Fruit fly (Drosophila melanogaster) whole organism, prepupa: Measurements from ENCODE around the gene CG45089.

Experiments used
- Blimp-1 ChIP-seq: fragments of 200-800 bp; sonication (Bioruptor generic); optimal IDR thresholded peaks from 3 replicates; lab custom pipeline; 2017; ENCODE audit warnings: missing biosample characterization, missing genetic modification characterization, mild to moderate bottlenecking, moderate library complexity, missing genetic modification reagents
- CG11294 ChIP-seq: fragments of 200-800 bp; sonication (Bioruptor generic); IDR thresholded peaks from 2 replicates; pipeline ENCODE4 v1.3.6; 2022; ENCODE audit warnings: missing biosample characterization, missing genetic modification characterization
- CG11762 ChIP-seq: fragments of 200-800 bp; sonication (Bioruptor generic); optimal IDR thresholded peaks from 3 replicates; lab custom pipeline; 2016; ENCODE audit warnings: missing biosample characterization, missing genetic modification characterization; ENCODE audit not compliant: insufficient read depth
- CG11902 ChIP-seq: fragments of 200-800 bp; sonication (Bioruptor generic); optimal IDR thresholded peaks from 3 replicates; lab custom pipeline; 2016; ENCODE audit warnings: missing biosample characterization, missing genetic modification characterization
- CG15336 ChIP-seq: fragments of 200-800 bp; sonication (Bioruptor generic); IDR thresholded peaks from 2 replicates; pipeline ENCODE4 v1.3.6; 2022; ENCODE audit warnings: missing biosample characterization, missing genetic modification characterization
- CG1621 ChIP-seq: fragments of 200-800 bp; sonication (Bioruptor generic); optimal IDR thresholded peaks from 3 replicates; lab custom pipeline; 2018; ENCODE audit warnings: missing biosample characterization, mild to moderate bottlenecking, missing genetic modification characterization
- CG16779 ChIP-seq: fragments of 200-800 bp; sonication (Bioruptor generic); optimal IDR thresholded peaks from 3 replicates; lab custom pipeline; 2017; ENCODE audit warnings: missing biosample characterization, mild to moderate bottlenecking, missing genetic modification characterization
- CG31627 ChIP-seq: fragments of 200-800 bp; sonication (Bioruptor generic); optimal IDR thresholded peaks from 3 replicates; lab custom pipeline; 2016; ENCODE audit warnings: missing biosample characterization, missing genetic modification characterization
- CG32006 ChIP-seq: fragments of 200-800 bp; sonication (Bioruptor generic); optimal IDR thresholded peaks from 3 replicates; lab custom pipeline; 2017; ENCODE audit warnings: missing biosample characterization, mild to moderate bottlenecking, missing genetic modification characterization
- CG34406 ChIP-seq: fragments of 200-800 bp; sonication (Bioruptor generic); optimal IDR thresholded peaks from 3 replicates; lab custom pipeline; 2016; ENCODE audit warnings: missing biosample characterization, missing genetic modification characterization
- CG3919 ChIP-seq: fragments of 200-800 bp; sonication (Bioruptor generic); optimal IDR thresholded peaks from 3 replicates; lab custom pipeline; 2016; ENCODE audit warnings: missing biosample characterization, missing genetic modification characterization
- CG4318 ChIP-seq: fragments of 200-800 bp; sonication (Bioruptor generic); optimal IDR thresholded peaks from 3 replicates; lab custom pipeline; 2017; ENCODE audit warnings: missing biosample characterization, mild to moderate bottlenecking, missing genetic modification characterization
- CG6163 ChIP-seq: fragments of 200-800 bp; sonication (Bioruptor generic); IDR thresholded peaks from 3 replicates; pipeline ENCODE4 v1.3.6; 2022; ENCODE audit warnings: missing biosample characterization, missing genetic modification characterization
- CG6276 ChIP-seq: fragments of 200-800 bp; sonication (Bioruptor generic); optimal IDR thresholded peaks from 2 replicates; lab custom pipeline; 2017; ENCODE audit warnings: missing biosample characterization, mild to moderate bottlenecking, missing genetic modification characterization
- CG6792 ChIP-seq: fragments of 200-800 bp; sonication (Bioruptor generic); optimal IDR thresholded peaks from 3 replicates; lab custom pipeline; 2016; ENCODE audit warnings: missing biosample characterization, missing genetic modification characterization
- CG6808 ChIP-seq: fragments of 200-800 bp; sonication (Bioruptor generic); optimal IDR thresholded peaks from 3 replicates; lab custom pipeline; 2017; ENCODE audit warnings: missing biosample characterization, missing genetic modification characterization, mild to moderate bottlenecking, moderate library complexity, missing genetic modification reagents
- CG6854 ChIP-seq: fragments of 200-800 bp; sonication (Bioruptor generic); optimal IDR thresholded peaks from 2 replicates; lab custom pipeline; 2017; ENCODE audit warnings: missing biosample characterization, mild to moderate bottlenecking, missing genetic modification characterization
- CG7368 ChIP-seq: fragments of 200-800 bp; sonication (Bioruptor generic); optimal IDR thresholded peaks from 3 replicates; lab custom pipeline; 2016; ENCODE audit warnings: missing biosample characterization, missing genetic modification characterization
- CG8119 ChIP-seq: fragments of 200-800 bp; sonication (Bioruptor generic); IDR thresholded peaks from 3 replicates; pipeline ENCODE4 v1.3.6; 2022; ENCODE audit warnings: missing biosample characterization, missing genetic modification characterization
- CG8319 ChIP-seq: fragments of 200-800 bp; sonication (Bioruptor generic); optimal IDR thresholded peaks from 3 replicates; lab custom pipeline; 2016; ENCODE audit warnings: missing biosample characterization, missing genetic modification characterization
- CG8632 ChIP-seq: fragments of 200-800 bp; sonication (Bioruptor generic); optimal IDR thresholded peaks from 3 replicates; lab custom pipeline; 2016; ENCODE audit warnings: missing biosample characterization, missing genetic modification characterization
- CG9139 ChIP-seq: fragments of 200-800 bp; sonication (Bioruptor generic); optimal IDR thresholded peaks from 3 replicates; lab custom pipeline; 2017; ENCODE audit warnings: missing biosample characterization, mild to moderate bottlenecking, missing genetic modification characterization
- Eip75B ChIP-seq: fragments of 200-800 bp; sonication (Bioruptor generic); optimal IDR thresholded peaks from 3 replicates; lab custom pipeline; 2016; ENCODE audit warnings: missing biosample characterization, missing genetic modification characterization
- Eip78C ChIP-seq: fragments of 200-800 bp; sonication (Bioruptor generic); peaks from one replicate; lab custom pipeline; 2016; ENCODE audit warnings: missing biosample characterization, missing genetic modification characterization
- Eip93F ChIP-seq: fragments of 200-800 bp; sonication (Bioruptor generic); optimal IDR thresholded peaks from 2 replicates; lab custom pipeline; 2016; ENCODE audit warnings: missing biosample characterization, mild to moderate bottlenecking, missing genetic modification characterization
- Ets21C ChIP-seq: fragments of 200-800 bp; sonication (Bioruptor generic); optimal IDR thresholded peaks from 3 replicates; lab custom pipeline; 2016; ENCODE audit warnings: missing biosample characterization, missing genetic modification characterization
- Ets96B ChIP-seq: fragments of 200-800 bp; optimal IDR thresholded peaks from 2 replicates; lab custom pipeline; 2019; ENCODE audit warnings: missing biosample characterization, mild to moderate bottlenecking, missing genetic modification characterization, moderate library complexity
- Gug ChIP-seq: fragments of 200-800 bp; sonication (Bioruptor generic); IDR thresholded peaks from 2 replicates; pipeline ENCODE4 v1.3.6; 2022; ENCODE audit warnings: missing biosample characterization, missing genetic modification characterization
- Hr39 ChIP-seq: fragments of 200-800 bp; sonication (Bioruptor generic); optimal IDR thresholded peaks from 2 replicates; lab custom pipeline; 2016; ENCODE audit warnings: missing biosample characterization, missing genetic modification characterization
- Lpt ChIP-seq: fragments of 200-800 bp; sonication (Bioruptor generic); optimal IDR thresholded peaks from 3 replicates; lab custom pipeline; 2016; ENCODE audit warnings: missing biosample characterization, missing genetic modification characterization
- Met ChIP-seq: fragments of 200-800 bp; sonication (Bioruptor generic); optimal IDR thresholded peaks from 3 replicates; lab custom pipeline; 2016; ENCODE audit warnings: missing biosample characterization, missing genetic modification characterization
- OdsH ChIP-seq: fragments of 200-800 bp; sonication (Bioruptor generic); optimal IDR thresholded peaks from 3 replicates; lab custom pipeline; 2016; ENCODE audit warnings: missing biosample characterization, missing genetic modification characterization
- Sox102F ChIP-seq: fragments of 200-800 bp; sonication (Bioruptor generic); optimal IDR thresholded peaks from 2 replicates; lab custom pipeline; 2016; ENCODE audit warnings: missing biosample characterization, mild to moderate bottlenecking, missing genetic modification characterization
- Sox14 ChIP-seq: fragments of 200-800 bp; sonication (Bioruptor generic); optimal IDR thresholded peaks from 3 replicates; lab custom pipeline; 2016; ENCODE audit warnings: missing biosample characterization, missing genetic modification characterization
- achi ChIP-seq: fragments of 200-800 bp; sonication (Bioruptor generic); optimal IDR thresholded peaks from 3 replicates; lab custom pipeline; 2016; ENCODE audit warnings: missing biosample characterization, missing genetic modification characterization
- acj6 ChIP-seq: fragments of 200-800 bp; sonication (Bioruptor generic); optimal IDR thresholded peaks from 3 replicates; lab custom pipeline; 2016; ENCODE audit warnings: missing biosample characterization, missing genetic modification characterization
- cyc ChIP-seq: fragments of 200-800 bp; sonication (Bioruptor generic); optimal IDR thresholded peaks from 3 replicates; lab custom pipeline; 2016; ENCODE audit warnings: missing biosample characterization, missing genetic modification characterization
- dac ChIP-seq: fragments of 200-800 bp; sonication (Bioruptor generic); optimal IDR thresholded peaks from 2 replicates; lab custom pipeline; 2017; ENCODE audit warnings: missing biosample characterization, mild to moderate bottlenecking, missing genetic modification characterization
- eg ChIP-seq: fragments of 200-800 bp; sonication (Bioruptor generic); IDR thresholded peaks from 3 replicates; pipeline ENCODE4 v1.3.6; 2022; ENCODE audit warnings: missing biosample characterization, missing genetic modification characterization
- esn ChIP-seq: fragments of 200-800 bp; sonication (Bioruptor generic); optimal IDR thresholded peaks from 2 replicates; lab custom pipeline; 2016; ENCODE audit warnings: missing biosample characterization, mild to moderate bottlenecking, missing genetic modification characterization, moderate library complexity
- fd59A ChIP-seq: fragments of 200-800 bp; sonication (Bioruptor generic); optimal IDR thresholded peaks from 2 replicates; lab custom pipeline; 2017; ENCODE audit warnings: missing biosample characterization, mild to moderate bottlenecking, missing genetic modification characterization, missing genetic modification reagents
- fkh ChIP-seq: fragments of 200-800 bp; sonication (Bioruptor generic); optimal IDR thresholded peaks from 3 replicates; lab custom pipeline; 2017; ENCODE audit warnings: missing biosample characterization, mild to moderate bottlenecking, missing genetic modification characterization, moderate library complexity
- lz ChIP-seq: fragments of 200-800 bp; sonication (Bioruptor generic); optimal IDR thresholded peaks from 3 replicates; lab custom pipeline; 2016; ENCODE audit warnings: missing biosample characterization, missing genetic modification characterization
- pdm3 ChIP-seq: fragments of 200-800 bp; sonication (Bioruptor generic); optimal IDR thresholded peaks from 3 replicates; lab custom pipeline; 2016; ENCODE audit warnings: missing biosample characterization, missing genetic modification characterization
- salr ChIP-seq, 2 experiments: fragments of 200-800 bp; sonication (Bioruptor generic); optimal IDR thresholded peaks; 3 replicates each; lab custom pipeline; 2016 to 2018; ENCODE audit warnings: missing biosample characterization in 2 of 2, missing genetic modification characterization in 2 of 2, mild to moderate bottlenecking in 1 of 2
- ss ChIP-seq, 2 experiments: fragments of 200-800 bp; sonication (Bioruptor generic); optimal IDR thresholded peaks; 2 replicates in 1 of 2; 3 replicates in 1 of 2; lab custom pipeline; 2017 to 2018; ENCODE audit warnings: mild to moderate bottlenecking in 2 of 2, missing biosample characterization in 2 of 2, missing genetic modification characterization in 2 of 2, moderate library complexity in 1 of 2
- svp ChIP-seq: fragments of 200-800 bp; sonication (Bioruptor generic); peaks from one replicate; lab custom pipeline; 2016; ENCODE audit warnings: missing biosample characterization, missing genetic modification characterization
- vri ChIP-seq: fragments of 200-800 bp; sonication (Bioruptor generic); optimal IDR thresholded peaks from 3 replicates; lab custom pipeline; 2016; ENCODE audit warnings: missing biosample characterization, mild to moderate bottlenecking, missing genetic modification characterization

Gene CG45089

dm6 chrX:7934679-7935078 is 41.1 kb upstream of the CG45089 start, which contains the start of gene RpS14b (continued):
- TF ChIP-seq Blimp-1 (no peak), Eip75B (GFP tag; lab: Kevin White, UChicago) (peak; percentile 36), Eip78C (GFP tag; lab: Kevin White, UChicago) (peak; percentile 77), fkh (GFP tag; lab: Kevin White, UChicago) (peak; percentile 60), CG11294 (GFP tag; lab: Robert Waterston, UW) (no peak), CG16779 (peak; percentile 11), CG15336 (GFP tag; lab: Robert Waterston, UW) (peak; percentile 29; the same call in 1 of the 2 replicates), CG9139 (GFP tag; lab: Kevin White, UChicago) (peak; percentile 62), fd59A (peak; percentile 39), CG8119 (no peak; the same call in 2 of the 3 replicates), CG7368 (GFP tag; lab: Kevin White, UChicago) (peak; percentile 70), CG4318 (GFP tag; lab: Kevin White, UChicago) (no peak), CG6163 (GFP tag; lab: Robert Waterston, UW) (peak; percentile 81), CG6854 (GFP tag; lab: Kevin White, UChicago) (peak; percentile 71), eg (GFP tag; lab: Robert Waterston, UW) (peak; percentile 75), CG8632 (peak; percentile 57), Hr39 (GFP tag; lab: Kevin White, UChicago) (peak; percentile 49), CG11762 (GFP tag; lab: Kevin White, UChicago) (no peak), CG32006 (peak; percentile 36), Gug (GFP tag; lab: Robert Waterston, UW) (no peak; the same call in 1 of the 2 replicates), CG11902 (GFP tag; lab: Kevin White, UChicago) (peak; percentile 30), Ets21C (no peak), achi (GFP tag; lab: Kevin White, UChicago) (peak; percentile 64), dac (peak; percentile 43), Lpt (no peak), Eip93F (GFP tag; lab: Kevin White, UChicago) (no peak), pdm3 (GFP tag; lab: Kevin White, UChicago) (peak; percentile 54), svp (GFP tag; lab: Kevin White, UChicago) (peak; percentile 21), OdsH (GFP tag; lab: Kevin White, UChicago) (peak; percentile 56)

dm6 chrX:7933210-7933915 is 39.8 kb upstream of the CG45089 start, which contains the start of the genes Dhdds and RpS14a:
TSS of gene Dhdds (minus strand) at chrX:7933351.
TSS of gene RpS14a (plus strand) at chrX:7933742.
- TF ChIP-seq esn (GFP tag; lab: Kevin White, UChicago) = peak; percentile 67
- no peak for TF ChIP-seq Ets21C
- TF ChIP-seq salr (GFP tag; optimal IDR thresholded peaks at IDR 0.05; lab: Kevin White, UChicago) = no peak
- TF ChIP-seq Met (GFP tag; lab: Kevin White, UChicago) = peak; percentile 52
- TF ChIP-seq acj6 (GFP tag; lab: Kevin White, UChicago) = peak; percentile 8
- peak; percentile 74 for TF ChIP-seq CG6854 (GFP tag; lab: Kevin White, UChicago)
- no peak for TF ChIP-seq CG1621 (tag; lab: Kevin White, UChicago)
- TF ChIP-seq CG15336 (GFP tag; lab: Robert Waterston, UW) = no peak
- peak; percentile 54 for TF ChIP-seq CG34406 (GFP tag; lab: Kevin White, UChicago)
- no peak for TF ChIP-seq Ets96B
- TF ChIP-seq dac = no peak
- peak; percentile 53 for TF ChIP-seq CG3919
- peak; percentile 44 for TF ChIP-seq CG6808 (GFP tag; lab: Kevin White, UChicago)
- peak; percentile 39 for TF ChIP-seq CG31627 (GFP tag; lab: Kevin White, UChicago)
- peak in 1 of 2 experiments; percentile 61 for TF ChIP-seq ss (GFP tag; optimal IDR thresholded peaks at IDR 0.05; lab: Kevin White, UChicago)
- no peak for TF ChIP-seq CG6276 (GFP tag; lab: Kevin White, UChicago)
- TF ChIP-seq CG6792 = peak; percentile 37
- no peak for TF ChIP-seq Lpt
- peak; percentile 70 for TF ChIP-seq lz (GFP tag; lab: Kevin White, UChicago)
- TF ChIP-seq CG4318 (GFP tag; lab: Kevin White, UChicago) = no peak
- TF ChIP-seq cyc (GFP tag; lab: Kevin White, UChicago) = peak; percentile 44
- TF ChIP-seq CG16779 = no peak
- TF ChIP-seq CG8319 (GFP tag; lab: Kevin White, UChicago) = no peak
- peak; percentile 46 for TF ChIP-seq Sox102F (GFP tag; lab: Kevin White, UChicago)
- peak; percentile 4 for TF ChIP-seq Sox14 (GFP tag; lab: Kevin White, UChicago)
- TF ChIP-seq OdsH (GFP tag; lab: Kevin White, UChicago) = no peak
- peak; percentile 50 for TF ChIP-seq Hr39 (GFP tag; lab: Kevin White, UChicago)
- TF ChIP-seq vri (GFP tag; lab: Kevin White, UChicago) = peak; percentile 17
- peak; percentile 49 for TF ChIP-seq CG8632
- TF ChIP-seq CG7368 (GFP tag; lab: Kevin White, UChicago) = peak; percentile 35
- TF ChIP-seq Gug (GFP tag; lab: Robert Waterston, UW) = no peak
